Worm (Caenorhabditis elegans) whole organism, L2 larva: Measurements from ENCODE around the gene F59B2.3.
A peak's percentile ranks its signal among the peaks of the same experiment; 100 is the strongest.

Experiments
- C34F6.9 ChIP-seq: fragments of 150-350 bp; optimal IDR thresholded peaks from 2 replicates; lab custom pipeline; 2014; ENCODE audit warnings: missing biosample characterization, missing genetic modification characterization
- F13H6.1 ChIP-seq: sonication (generic microtip); optimal IDR thresholded peaks from 2 replicates; lab custom pipeline; 2016; ENCODE audit warnings: missing genetic modification characterization, missing compliant biosample characterization
- R02D3.7 ChIP-seq: fragments of 150-350 bp; optimal IDR thresholded peaks from 2 replicates; lab custom pipeline; 2014; ENCODE audit warnings: missing biosample characterization, missing genetic modification characterization
- Y55F3AM.14 ChIP-seq: fragments of 200-800 bp; sonication (Bioruptor generic); optimal IDR thresholded peaks from 2 replicates; lab custom pipeline; 2018; ENCODE audit warnings: mild to moderate bottlenecking, missing genetic modification characterization, missing compliant biosample characterization
- alr-1 ChIP-seq: fragments of 150-350 bp; optimal IDR thresholded peaks from 2 replicates; lab custom pipeline; 2014; ENCODE audit warnings: missing biosample characterization, missing genetic modification characterization
- aly-2 ChIP-seq: fragments of 150-350 bp; optimal IDR thresholded peaks from 2 replicates; lab custom pipeline; 2014; ENCODE audit warnings: missing biosample characterization, missing genetic modification characterization
- ama-1 ChIP-seq: fragments of 150-350 bp; optimal IDR thresholded peaks from 2 replicates; lab custom pipeline; 2018; ENCODE audit warnings: inconsistent platforms
- blmp-1 ChIP-seq: sonication (generic microtip); optimal IDR thresholded peaks from 2 replicates; lab custom pipeline; 2017; ENCODE audit warnings: missing genetic modification characterization, mild to moderate bottlenecking, missing compliant biosample characterization, antibody characterized with exemption, moderate library complexity; ENCODE audit not compliant: insufficient read depth
- ceh-16 ChIP-seq: fragments of 150-350 bp; optimal IDR thresholded peaks from 2 replicates; lab custom pipeline; 2014; ENCODE audit warnings: missing biosample characterization, missing genetic modification characterization
- ceh-82 ChIP-seq: fragments of 150-350 bp; optimal IDR thresholded peaks from 2 replicates; lab custom pipeline; 2014; ENCODE audit warnings: missing biosample characterization, missing genetic modification characterization
- crh-2 ChIP-seq: sonication (generic microtip); optimal IDR thresholded peaks from 2 replicates; lab custom pipeline; 2017; ENCODE audit warnings: missing biosample characterization, missing genetic modification characterization
- dmd-4 ChIP-seq: sonication (generic microtip); optimal IDR thresholded peaks from 2 replicates; lab custom pipeline; 2017; ENCODE audit warnings: missing biosample characterization, missing genetic modification characterization
- egl-27 ChIP-seq: sonication (generic microtip); optimal IDR thresholded peaks from 3 replicates; lab custom pipeline; 2017; ENCODE audit warnings: missing biosample characterization, missing genetic modification reagents, missing genetic modification characterization
- elt-1 ChIP-seq: fragments of 150-350 bp; optimal IDR thresholded peaks from 2 replicates; lab custom pipeline; 2014; ENCODE audit warnings: missing biosample characterization, missing genetic modification characterization
- elt-3 ChIP-seq: sonication (generic microtip); optimal IDR thresholded peaks from 2 replicates; lab custom pipeline; 2017; ENCODE audit warnings: missing biosample characterization, missing genetic modification characterization
- fos-1 ChIP-seq: fragments of 150-350 bp; optimal IDR thresholded peaks from 2 replicates; lab custom pipeline; 2014; ENCODE audit warnings: missing biosample characterization, missing genetic modification characterization
- gmeb-1 ChIP-seq: fragments of 150-350 bp; optimal IDR thresholded peaks from 2 replicates; lab custom pipeline; 2014; ENCODE audit warnings: missing biosample characterization, missing genetic modification characterization
- lin-11 ChIP-seq: fragments of 150-350 bp; sonication (generic microtip); optimal IDR thresholded peaks from 2 replicates; lab custom pipeline; 2014; ENCODE audit warnings: missing biosample characterization, missing genetic modification characterization, inconsistent platforms, mixed read lengths
- lin-13 ChIP-seq: fragments of 150-350 bp; optimal IDR thresholded peaks from 2 replicates; lab custom pipeline; 2014; ENCODE audit warnings: missing biosample characterization, missing genetic modification reagents, missing genetic modification characterization
- lin-39 ChIP-seq: fragments of 150-350 bp; optimal IDR thresholded peaks from 2 replicates; lab custom pipeline; 2014; ENCODE audit warnings: missing biosample characterization, missing genetic modification reagents, missing genetic modification characterization
- lsy-2 ChIP-seq, 2 experiments: fragments of 150-350 bp in 1 of 2; sonication (generic microtip) in 1 of 2; optimal IDR thresholded peaks; 2 replicates each; lab custom pipeline; 2014 to 2017; ENCODE audit warnings: missing biosample characterization in 2 of 2, missing genetic modification characterization in 2 of 2
- mab-5 ChIP-seq: fragments of 150-350 bp; optimal IDR thresholded peaks from 2 replicates; lab custom pipeline; 2014; ENCODE audit warnings: missing biosample characterization, missing genetic modification characterization
- mbf-1 ChIP-seq: sonication (generic microtip); optimal IDR thresholded peaks from 2 replicates; lab custom pipeline; 2017; ENCODE audit warnings: missing biosample characterization, missing genetic modification characterization
- mdl-1 ChIP-seq, 2 experiments: fragments of 150-350 bp in 1 of 2; sonication (generic microtip) in 1 of 2; optimal IDR thresholded peaks; 2 replicates each; lab custom pipeline; 2017; ENCODE audit warnings: missing biosample characterization in 2 of 2, missing genetic modification characterization in 2 of 2
- nhr-10 ChIP-seq: sonication (generic microtip); optimal IDR thresholded peaks from 2 replicates; lab custom pipeline; 2017; ENCODE audit warnings: missing biosample characterization, missing genetic modification characterization
- nhr-11 ChIP-seq: fragments of 150-350 bp; optimal IDR thresholded peaks from 2 replicates; lab custom pipeline; 2014; ENCODE audit warnings: missing biosample characterization, missing genetic modification characterization
- nhr-12 ChIP-seq: fragments of 150-350 bp; optimal IDR thresholded peaks from 2 replicates; lab custom pipeline; 2014; ENCODE audit warnings: missing biosample characterization, missing genetic modification characterization
- nhr-129 ChIP-seq: fragments of 150-350 bp; optimal IDR thresholded peaks from 2 replicates; lab custom pipeline; 2014; ENCODE audit warnings: missing biosample characterization, missing genetic modification characterization
- nhr-21 ChIP-seq: fragments of 150-350 bp; optimal IDR thresholded peaks from 2 replicates; lab custom pipeline; 2014; ENCODE audit warnings: missing biosample characterization, missing genetic modification characterization
- nhr-23 ChIP-seq: fragments of 150-350 bp; optimal IDR thresholded peaks from 2 replicates; lab custom pipeline; 2014; ENCODE audit warnings: missing biosample characterization, missing genetic modification reagents, missing genetic modification characterization
- nhr-237 ChIP-seq: fragments of 150-350 bp; optimal IDR thresholded peaks from 2 replicates; lab custom pipeline; 2014; ENCODE audit warnings: missing biosample characterization, missing genetic modification characterization
- nhr-25 ChIP-seq: fragments of 150-350 bp; sonication (generic microtip); optimal IDR thresholded peaks from 3 replicates; lab custom pipeline; 2014; ENCODE audit warnings: missing biosample characterization, missing genetic modification characterization
- nhr-6 ChIP-seq: fragments of 150-350 bp; optimal IDR thresholded peaks from 2 replicates; lab custom pipeline; 2014; ENCODE audit warnings: missing biosample characterization, missing genetic modification characterization
- peb-1 ChIP-seq: fragments of 150-350 bp; optimal IDR thresholded peaks from 2 replicates; lab custom pipeline; 2014; ENCODE audit warnings: missing biosample characterization, missing genetic modification characterization
- sem-4 ChIP-seq: fragments of 150-350 bp; optimal IDR thresholded peaks from 2 replicates; lab custom pipeline; 2014; ENCODE audit warnings: missing biosample characterization, missing genetic modification reagents, missing genetic modification characterization
- skn-1 ChIP-seq: sonication (generic microtip); optimal IDR thresholded peaks from 2 replicates; lab custom pipeline; 2017; ENCODE audit warnings: missing biosample characterization, missing genetic modification characterization
- sma-3 ChIP-seq: sonication (generic microtip); optimal IDR thresholded peaks from 2 replicates; lab custom pipeline; 2016; ENCODE audit warnings: missing genetic modification reagents, missing genetic modification characterization, missing compliant biosample characterization
- sma-9 ChIP-seq, 2 experiments: fragments of 150-350 bp in 1 of 2; sonication (generic microtip) in 1 of 2; optimal IDR thresholded peaks; 2 replicates each; lab custom pipeline; 2014 to 2016; ENCODE audit warnings: missing genetic modification characterization in 2 of 2, mild to moderate bottlenecking in 1 of 2, missing biosample characterization in 1 of 2, missing compliant biosample characterization in 1 of 2, missing genetic modification reagents in 1 of 2, moderate library complexity in 1 of 2
- snpc-4 ChIP-seq: fragments of 150-350 bp; optimal IDR thresholded peaks from 2 replicates; lab custom pipeline; 2014; ENCODE audit warnings: missing biosample characterization, missing genetic modification characterization
- unc-39 ChIP-seq: fragments of 150-350 bp; optimal IDR thresholded peaks from 2 replicates; lab custom pipeline; 2014; ENCODE audit warnings: missing biosample characterization, missing genetic modification characterization
- unc-55 ChIP-seq: fragments of 150-350 bp; sonication (generic microtip); optimal IDR thresholded peaks from 3 replicates; lab custom pipeline; 2014; ENCODE audit warnings: missing biosample characterization, missing genetic modification reagents, missing genetic modification characterization
- unc-62 ChIP-seq: fragments of 150-350 bp; optimal IDR thresholded peaks from 2 replicates; lab custom pipeline; 2014; ENCODE audit warnings: missing biosample characterization, missing genetic modification reagents, missing genetic modification characterization
- zag-1 ChIP-seq: fragments of 150-350 bp; optimal IDR thresholded peaks from 2 replicates; lab custom pipeline; 2014; ENCODE audit warnings: missing biosample characterization, missing genetic modification characterization
- ztf-1 ChIP-seq: fragments of 200-800 bp; sonication (Bioruptor generic); conservative IDR thresholded peaks from 2 replicates; pipeline ENCODE4 v1.3.6; 2022; ENCODE audit warnings: missing genetic modification characterization, missing compliant biosample characterization
- ztf-11 ChIP-seq: sonication (generic microtip); optimal IDR thresholded peaks from 2 replicates; lab custom pipeline; 2017; ENCODE audit warnings: missing biosample characterization, missing genetic modification characterization
- ztf-4 ChIP-seq: fragments of 150-350 bp; optimal IDR thresholded peaks from 2 replicates; lab custom pipeline; 2014; ENCODE audit warnings: missing biosample characterization, missing genetic modification characterization

The F59B2.3 gene

DNA sequence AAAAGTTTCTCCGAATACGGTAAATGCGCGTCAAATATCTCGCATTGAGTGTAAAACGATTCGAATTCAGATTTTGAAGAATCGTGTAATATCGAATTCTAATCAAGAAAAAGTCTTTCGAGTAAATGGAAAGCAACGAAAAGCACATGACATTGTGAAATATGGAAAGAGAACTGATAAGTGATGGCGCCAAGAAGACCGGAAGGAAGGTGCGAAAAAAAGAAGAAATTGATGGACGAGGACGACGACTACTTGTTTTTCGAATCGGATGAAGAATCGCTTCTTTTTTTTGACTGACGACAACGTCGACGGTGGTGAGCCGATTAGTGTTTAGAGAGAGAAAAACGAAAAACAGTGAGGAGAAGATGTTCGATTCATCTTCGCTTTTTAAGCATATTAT lies 13.6 kb downstream of the F59B2.3 start:
- peak; percentile 5 for TF ChIP-seq gmeb-1 (tag; lab: Kevin White, UChicago)
- peak; percentile 41 for TF ChIP-seq nhr-21
- TF ChIP-seq sma-3 (GFP tag; lab: Kevin White, UChicago) = peak; percentile 47
- TF ChIP-seq ztf-1 = no peak
- no peak for TF ChIP-seq lin-11 (tag; lab: Kevin White, UChicago)
- no peak for TF ChIP-seq ztf-11 (tag; lab: Kevin White, UChicago)
- no peak for TF ChIP-seq peb-1 (tag; lab: Kevin White, UChicago)
- TF ChIP-seq elt-3 (tag; lab: Kevin White, UChicago) = no peak
- TF ChIP-seq nhr-12 (tag; lab: Kevin White, UChicago) = no peak
- no peak for TF ChIP-seq skn-1 (tag; lab: Kevin White, UChicago)
- no peak for TF ChIP-seq crh-2
- peak; percentile 68 for TF ChIP-seq fos-1 (tag; lab: Kevin White, UChicago)
- peak; percentile 63 for TF ChIP-seq sma-9 (GFP tag; optimal IDR thresholded peaks at IDR 0.05; lab: Kevin White, UChicago)
- TF ChIP-seq sma-9 (tag; optimal IDR thresholded peaks at IDR 0.05; lab: Kevin White, UChicago) = no peak
- no peak for TF ChIP-seq elt-1 (tag; lab: Kevin White, UChicago)

DNA sequence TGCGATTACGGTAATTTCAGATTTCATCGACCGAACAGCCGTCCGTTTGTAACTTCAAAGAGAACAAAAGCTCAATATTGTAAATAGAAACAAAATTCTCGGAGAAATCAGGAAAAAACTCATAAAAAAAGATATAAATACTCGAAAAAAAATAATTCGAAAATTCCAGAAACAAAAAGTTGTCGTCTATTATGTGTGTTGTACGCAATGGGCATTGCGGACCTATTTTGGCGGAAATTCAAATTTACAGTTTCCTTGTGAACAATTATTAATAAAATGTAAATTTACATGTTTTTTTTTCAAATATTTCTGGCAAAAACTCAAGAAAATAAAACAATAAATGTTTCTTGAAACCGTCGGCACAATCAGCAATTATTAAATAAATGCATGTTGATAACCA lies 14.1 kb downstream of the F59B2.3 start:
- no peak for TF ChIP-seq ztf-1
- no peak for TF ChIP-seq lin-11 (tag; lab: Kevin White, UChicago)
- TF ChIP-seq ama-1 (lab: Kevin White, UChicago) = no peak
- no peak for TF ChIP-seq nhr-12 (tag; lab: Kevin White, UChicago)
- no peak for TF ChIP-seq nhr-237 (tag; lab: Kevin White, UChicago)
- no peak for TF ChIP-seq dmd-4
- TF ChIP-seq unc-39 (tag; lab: Kevin White, UChicago) = no peak

DNA sequence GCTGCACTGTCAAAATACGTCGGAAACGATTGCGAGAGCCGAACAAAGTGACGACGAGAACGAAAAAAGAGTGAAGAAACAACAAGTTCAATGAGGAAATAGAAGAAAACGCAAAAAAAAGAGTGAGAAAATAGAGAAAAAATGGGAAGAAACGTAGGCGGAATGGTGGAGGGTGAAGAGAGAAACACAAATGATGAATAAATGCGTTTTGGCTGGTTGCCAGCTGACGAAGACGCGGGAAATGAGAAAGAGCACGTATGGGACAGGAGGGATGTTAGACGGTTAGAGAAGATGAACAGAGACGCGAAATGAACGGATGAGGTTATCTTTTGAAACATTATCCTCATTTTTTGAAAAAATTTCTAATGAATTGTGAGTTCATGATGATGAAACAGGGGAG lies 14.6 kb downstream of the F59B2.3 start:
- no peak for TF ChIP-seq elt-1 (tag; lab: Kevin White, UChicago)
- TF ChIP-seq alr-1 (tag; lab: Kevin White, UChicago) = no peak
- TF ChIP-seq unc-39 (tag; lab: Kevin White, UChicago) = no peak
- no peak for TF ChIP-seq nhr-12 (tag; lab: Kevin White, UChicago)
- peak; percentile 63 for TF ChIP-seq nhr-6
- peak; percentile 90 for TF ChIP-seq F13H6.1 (tag; lab: Kevin White, UChicago)
- peak; percentile 4 for TF ChIP-seq sma-3 (GFP tag; lab: Kevin White, UChicago)
- no peak for TF ChIP-seq nhr-21
- TF ChIP-seq lin-13 (GFP tag; lab: Kevin White, UChicago) = peak; percentile 46
- no peak for TF ChIP-seq blmp-1 (tag; lab: Kevin White, UChicago)
- TF ChIP-seq elt-3 (tag; lab: Kevin White, UChicago) = no peak
- peak; percentile 40 for TF ChIP-seq fos-1 (tag; lab: Kevin White, UChicago)
- TF ChIP-seq unc-55 (GFP tag; lab: Kevin White, UChicago) = peak; percentile 87
- peak; percentile 61 for TF ChIP-seq sem-4 (tag; lab: Kevin White, UChicago)
- TF ChIP-seq ztf-11 (tag; lab: Kevin White, UChicago) = no peak
- TF ChIP-seq nhr-11 (tag; lab: Kevin White, UChicago) = no peak
- TF ChIP-seq ztf-4 (tag; lab: Kevin White, UChicago) = peak; percentile 82
- no peak for TF ChIP-seq ceh-82
- no peak for TF ChIP-seq nhr-23 (tag; lab: Kevin White, UChicago)
- TF ChIP-seq nhr-129 (tag; lab: Kevin White, UChicago) = peak; percentile 90
- no peak for TF ChIP-seq nhr-10
- no peak for TF ChIP-seq skn-1 (tag; lab: Kevin White, UChicago)
- TF ChIP-seq unc-62 (GFP tag; lab: Kevin White, UChicago) = no peak
- TF ChIP-seq nhr-237 (tag; lab: Kevin White, UChicago) = no peak
- TF ChIP-seq nhr-25 (tag; lab: Kevin White, UChicago) = peak; percentile 38
- TF ChIP-seq mbf-1 (tag; lab: Kevin White, UChicago) = no peak
- TF ChIP-seq peb-1 (tag; lab: Kevin White, UChicago) = no peak
- peak in 1 of 2 experiments; percentile 37 for TF ChIP-seq mdl-1 (tag; optimal IDR thresholded peaks at IDR 0.05; lab: Kevin White, UChicago)
- TF ChIP-seq egl-27 = peak; percentile 59
- TF ChIP-seq sma-9 (GFP tag; optimal IDR thresholded peaks at IDR 0.05; lab: Kevin White, UChicago) = peak; percentile 83
- TF ChIP-seq sma-9 (tag; optimal IDR thresholded peaks at IDR 0.05; lab: Kevin White, UChicago) = no peak
- no peak for TF ChIP-seq Y55F3AM.14 (GFP tag; lab: Kevin White, UChicago)
- TF ChIP-seq mab-5 (tag; lab: Kevin White, UChicago) = peak; percentile 21
- TF ChIP-seq C34F6.9 (tag; lab: Kevin White, UChicago) = peak; percentile 85
- TF ChIP-seq snpc-4 (tag; lab: Kevin White, UChicago) = no peak
- peak; percentile 69 for TF ChIP-seq zag-1
- peak; percentile 77 for TF ChIP-seq crh-2
- TF ChIP-seq ama-1 (lab: Kevin White, UChicago) = no peak
- TF ChIP-seq ceh-16 = no peak
- TF ChIP-seq lin-11 (tag; lab: Kevin White, UChicago) = peak; percentile 36
- TF ChIP-seq gmeb-1 (tag; lab: Kevin White, UChicago) = no peak
- TF ChIP-seq aly-2 (tag; lab: Kevin White, UChicago) = no peak
- TF ChIP-seq R02D3.7 = no peak
- TF ChIP-seq lin-39 (tag; lab: Kevin White, UChicago) = no peak
- no peak for TF ChIP-seq ztf-1
- peak in 1 of 2 experiments; percentile 78 for TF ChIP-seq lsy-2 (tag; optimal IDR thresholded peaks at IDR 0.05; lab: Kevin White, UChicago)
- no peak for TF ChIP-seq dmd-4
